Worm (Caenorhabditis elegans): Measurements from ENCODE around the gene T14G8.2.
A peak's percentile ranks its signal among the peaks of the same experiment; 100 is the strongest.

Gene T14G8.2

DNA sequence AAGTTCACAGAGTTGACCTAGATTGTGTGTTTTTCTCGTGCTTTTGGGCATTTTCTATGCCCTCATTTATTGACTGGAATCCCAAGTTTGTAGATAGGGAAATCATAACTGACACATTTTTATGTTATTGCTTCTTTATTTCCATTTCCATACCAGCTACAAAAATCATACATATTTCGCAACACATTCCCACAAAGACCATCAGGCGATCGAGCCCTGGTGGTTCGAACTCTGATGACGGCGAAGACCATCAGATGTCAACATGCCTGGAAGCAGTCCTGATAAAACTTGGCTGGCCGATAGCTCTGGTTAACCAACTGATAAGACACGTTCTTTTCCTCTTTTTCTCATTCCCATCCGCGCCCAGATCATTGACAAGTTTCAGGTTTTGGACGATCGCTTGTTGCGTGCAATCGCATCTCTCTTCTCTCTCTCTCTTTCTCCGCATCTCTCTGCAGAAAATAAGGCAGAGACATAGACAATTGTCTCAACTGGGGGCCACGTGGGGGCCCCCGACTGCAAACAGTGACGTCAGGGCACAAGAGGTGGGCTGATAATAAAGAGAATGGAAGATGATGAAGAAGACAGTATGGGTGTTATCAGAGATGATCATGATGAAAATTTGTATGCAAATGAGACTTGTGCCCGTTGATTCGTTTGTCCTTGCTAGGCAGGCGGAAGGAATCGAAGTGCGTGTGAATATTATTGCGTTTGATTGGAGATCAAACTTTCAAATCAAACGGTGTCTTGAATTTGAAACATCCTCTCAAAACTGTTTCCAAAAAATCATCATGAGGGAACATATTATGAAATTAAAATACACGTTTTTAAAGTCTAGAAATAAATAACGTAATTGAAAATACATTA, 14.5 kb downstream of the T14G8.2 start (continued):
- TF ChIP-seq lsy-27 (tag; optimal IDR thresholded peaks at IDR 0.05; ENCODE audit: borderline replicate concordance, insufficient read depth) (no peak), lin-26 (GFP tag; IDR thresholded peaks at IDR 0.05) (0 out of 2 replicates have a peak, but pooled peaks have one; percentile 49), pha-4 (tag; optimal IDR thresholded peaks at IDR 0.05) (peak; percentile 3), madf-6 (GFP tag; IDR thresholded peaks at IDR 0.05) (no peak), attf-6 (GFP tag; IDR thresholded peaks at IDR 0.05) (no peak), hrde-1 (tag; optimal IDR thresholded peaks at IDR 0.05; ENCODE audit: borderline replicate concordance) (no peak), dpff-1 (tag; optimal IDR thresholded peaks at IDR 0.05) (no peak), Y53F4B.3 (GFP tag; IDR thresholded peaks at IDR 0.05) (no peak), rpc-1 (optimal IDR thresholded peaks at IDR 0.05) (no peak), rpc-1 (tag; optimal IDR thresholded peaks at IDR 0.05) (no peak), atf-7 (tag; optimal IDR thresholded peaks at IDR 0.05) (peak; percentile 100), lir-1 (GFP tag; conservative IDR thresholded peaks at IDR 0.05) (0 out of 2 replicates have a peak, but pooled peaks have one; percentile 51), lin-54 (GFP tag; optimal IDR thresholded peaks at IDR 0.05) (peak; percentile 54), hsf-1 (GFP tag; IDR thresholded peaks at IDR 0.05) (no peak), F10E7.11 (tag; optimal IDR thresholded peaks at IDR 0.05) (no peak), ceh-27 (GFP tag; optimal IDR thresholded peaks at IDR 0.05) (no peak), ztf-18 (tag; optimal IDR thresholded peaks at IDR 0.05) (peak; percentile 43), B0019.2 (GFP tag; conservative IDR thresholded peaks at IDR 0.05) (no peak), F55B11.4 (tag; optimal IDR thresholded peaks at IDR 0.05; ENCODE audit: borderline replicate concordance, insufficient read depth) (no peak), madf-10 (tag; optimal IDR thresholded peaks at IDR 0.05) (peak; percentile 72), athp-1 (tag; optimal IDR thresholded peaks at IDR 0.05) (peak; percentile 8), efl-1 (GFP tag; optimal IDR thresholded peaks at IDR 0.05) (no peak), bed-2 (GFP tag; IDR thresholded peaks at IDR 0.05) (no peak), ztf-28 (GFP tag; IDR thresholded peaks at IDR 0.05) (no peak), rec-8 (tag; optimal IDR thresholded peaks at IDR 0.05) (no peak), sdz-38 (tag; optimal IDR thresholded peaks at IDR 0.05) (no peak), hmg-1.2 (GFP tag; IDR thresholded peaks at IDR 0.05) (peak; percentile 48; the same call in 1 of the 2 replicates), nhr-80 (tag; optimal IDR thresholded peaks at IDR 0.05) (peak; percentile 100), aptf-3 (GFP tag; IDR thresholded peaks at IDR 0.05) (no peak), zfh-2 (GFP tag; conservative IDR thresholded peaks at IDR 0.05) (peak; percentile 93), egl-44 (GFP tag; IDR thresholded peaks at IDR 0.05) (peak; percentile 76), F33H1.4 (GFP tag; IDR thresholded peaks at IDR 0.05) (no peak), C06A6.2 (GFP tag; conservative IDR thresholded peaks at IDR 0.05) (peak; percentile 65; the same call in 1 of the 2 replicates), snpc-3.4 (tag; optimal IDR thresholded peaks at IDR 0.05) (no peak), nhr-120 (GFP tag; IDR thresholded peaks at IDR 0.05) (no peak), snpc-4 (GFP tag; optimal IDR thresholded peaks at IDR 0.05) (no peak), snpc-4 (tag; optimal IDR thresholded peaks at IDR 0.05) (peak in 2 of 4 experiments; percentile 44 to 51)

DNA sequence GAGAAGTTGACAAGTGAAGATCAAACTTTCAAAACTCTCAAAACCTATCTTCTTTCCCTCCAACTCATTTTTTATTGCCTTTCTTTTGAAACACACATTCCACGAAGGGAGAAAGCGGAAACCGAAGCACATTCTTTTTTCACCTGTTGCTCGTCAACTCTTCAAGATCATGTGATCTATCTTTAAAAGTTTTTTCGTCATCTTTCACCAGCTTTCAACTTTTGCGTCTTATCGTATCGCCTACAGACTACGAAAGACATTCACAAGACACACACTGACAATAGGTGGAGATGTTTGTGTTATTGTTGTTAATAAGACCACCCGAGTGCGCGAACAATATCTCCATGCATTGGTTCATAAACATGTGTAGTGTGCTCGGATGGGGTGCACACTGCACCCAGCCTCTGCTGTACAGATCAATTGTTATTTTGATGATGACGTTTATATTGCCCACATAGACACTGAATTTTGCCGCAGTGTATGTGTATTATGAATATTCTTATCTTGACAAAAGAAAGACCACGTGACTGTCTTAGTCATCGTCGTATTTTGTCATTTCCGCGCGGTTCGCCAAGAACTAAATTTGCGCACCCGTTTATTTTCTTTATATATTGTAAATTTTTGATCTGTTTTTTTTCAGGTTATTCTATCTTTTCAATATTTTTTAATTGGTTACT, 16.0 kb downstream of the T14G8.2 start:
- TF ChIP-seq nhr-80 (tag; optimal IDR thresholded peaks at IDR 0.05) (peak; percentile 72), C06A6.2 (GFP tag; conservative IDR thresholded peaks at IDR 0.05) (0 out of 2 replicates have a peak, but pooled peaks have one; percentile 47), dox-1 (GFP tag; IDR thresholded peaks at IDR 0.05) (no peak), F23B12.7 (tag; optimal IDR thresholded peaks at IDR 0.05; ENCODE audit: insufficient read depth) (no peak), attf-5 (GFP tag; optimal IDR thresholded peaks at IDR 0.05) (peak; percentile 4), atf-7 (tag; optimal IDR thresholded peaks at IDR 0.05) (no peak), rcor-1 (GFP tag; IDR thresholded peaks at IDR 0.05) (no peak), lin-35 (GFP tag; optimal IDR thresholded peaks at IDR 0.05) (peak in 1 of 3 experiments; percentile 25), fkh-3 (tag; optimal IDR thresholded peaks at IDR 0.05) (no peak), let-607 (tag; optimal IDR thresholded peaks at IDR 0.05) (no peak), B0035.1 (tag; optimal IDR thresholded peaks at IDR 0.05) (no peak), ztf-28 (GFP tag; IDR thresholded peaks at IDR 0.05) (no peak), unc-130 (GFP tag; optimal IDR thresholded peaks at IDR 0.05) (no peak)

All from whole organism, young adult.